Fruit fly (Drosophila melanogaster) whole organism, embryonic: ENCODE data around the gene CG32066.

Experiments
- CG10147 ChIP-seq: fragments of 200-800 bp; sonication (Bioruptor generic); optimal IDR thresholded peaks from 2 replicates; lab custom pipeline; 2019; ENCODE audit warnings: missing biosample characterization, mild to moderate bottlenecking, missing genetic modification characterization, moderate library complexity
- CG1024 ChIP-seq: fragments of 200-800 bp; sonication (Bioruptor generic); IDR thresholded peaks from 2 replicates; pipeline ENCODE4 v1.3.6; 2022; ENCODE audit warnings: missing biosample characterization, missing genetic modification characterization
- CG11093 ChIP-seq: fragments of 200-800 bp; sonication (Bioruptor generic); IDR thresholded peaks from 3 replicates; pipeline ENCODE4 v1.3.6; 2022; ENCODE audit warnings: missing biosample characterization, missing genetic modification characterization
- CG13287 ChIP-seq: fragments of 200-800 bp; sonication (Bioruptor generic); IDR thresholded peaks from 2 replicates; pipeline ENCODE4 v1.3.6; 2022; ENCODE audit warnings: missing biosample characterization, missing genetic modification characterization; ENCODE audit not compliant: partially characterized antibody
- CG14667 ChIP-seq: fragments of 200-800 bp; sonication (Bioruptor generic); IDR thresholded peaks from 2 replicates; pipeline ENCODE4 v1.3.6; 2022; ENCODE audit warnings: missing biosample characterization, missing genetic modification characterization
- CG15011 ChIP-seq: fragments of 200-800 bp; sonication (Bioruptor generic); optimal IDR thresholded peaks from 3 replicates; lab custom pipeline; 2018; ENCODE audit warnings: missing biosample characterization, mild to moderate bottlenecking, missing genetic modification characterization
- CG15601 ChIP-seq: fragments of 200-800 bp; sonication (Bioruptor generic); optimal IDR thresholded peaks from 3 replicates; lab custom pipeline; 2019; ENCODE audit warnings: missing biosample characterization, mild to moderate bottlenecking, missing genetic modification characterization, moderate library complexity
- CG16779 ChIP-seq: fragments of 200-800 bp; sonication (Bioruptor generic); IDR thresholded peaks from 2 replicates; pipeline ENCODE4 v1.3.6; 2022; ENCODE audit warnings: missing biosample characterization, missing genetic modification characterization
- CG17612 ChIP-seq: fragments of 200-800 bp; sonication (Bioruptor generic); IDR thresholded peaks from 2 replicates; pipeline ENCODE4 v1.3.6; 2022; ENCODE audit warnings: missing biosample characterization, missing genetic modification characterization
- CG17912 ChIP-seq: fragments of 200-800 bp; sonication (Bioruptor generic); optimal IDR thresholded peaks from 2 replicates; lab custom pipeline; 2018; ENCODE audit warnings: missing biosample characterization, mild to moderate bottlenecking, missing genetic modification characterization
- CG18599 ChIP-seq: fragments of 200-800 bp; sonication (Bioruptor generic); optimal IDR thresholded peaks from 3 replicates; lab custom pipeline; 2017; ENCODE audit warnings: missing biosample characterization, missing genetic modification characterization, mild to moderate bottlenecking, moderate library complexity, missing genetic modification reagents
- CG2875 ChIP-seq: fragments of 200-800 bp; sonication (Bioruptor generic); optimal IDR thresholded peaks from 2 replicates; lab custom pipeline; 2017; ENCODE audit warnings: missing biosample characterization, mild to moderate bottlenecking, missing genetic modification characterization, missing genetic modification reagents
- CG31441 ChIP-seq: fragments of 200-800 bp; sonication (Bioruptor generic); IDR thresholded peaks from 2 replicates; pipeline ENCODE4 v1.3.6; 2022; ENCODE audit warnings: missing biosample characterization, missing genetic modification characterization
- CG34224 ChIP-seq: fragments of 200-800 bp; sonication (Bioruptor generic); IDR thresholded peaks from 3 replicates; pipeline ENCODE4 v1.3.6; 2022; ENCODE audit warnings: missing biosample characterization, missing genetic modification characterization; ENCODE audit not compliant: partially characterized antibody
- CG4730 ChIP-seq: fragments of 200-800 bp; sonication (Bioruptor generic); IDR thresholded peaks from 2 replicates; pipeline ENCODE4 v1.3.6; 2022; ENCODE audit warnings: missing biosample characterization, missing genetic modification characterization
- CG4854 ChIP-seq: fragments of 200-800 bp; sonication (Bioruptor generic); optimal IDR thresholded peaks from 2 replicates; lab custom pipeline; 2016; ENCODE audit warnings: missing biosample characterization, missing genetic modification characterization, inconsistent platforms
- CG6272 ChIP-seq: fragments of 200-800 bp; sonication (Bioruptor generic); IDR thresholded peaks from 2 replicates; pipeline ENCODE4 v1.3.6; 2022; ENCODE audit warnings: missing biosample characterization, missing genetic modification characterization
- CG7839 ChIP-seq: fragments of 200-800 bp; sonication (Bioruptor generic); optimal IDR thresholded peaks from 3 replicates; lab custom pipeline; 2018; ENCODE audit warnings: missing biosample characterization, mild to moderate bottlenecking, missing genetic modification characterization, moderate library complexity
- CG9609 ChIP-seq: fragments of 200-800 bp; sonication (Bioruptor generic); optimal IDR thresholded peaks from 3 replicates; lab custom pipeline; 2016; ENCODE audit warnings: missing biosample characterization, missing genetic modification characterization
- CG9817 ChIP-seq: fragments of 200-800 bp; sonication (Bioruptor generic); optimal IDR thresholded peaks from 2 replicates; lab custom pipeline; 2018; ENCODE audit warnings: missing biosample characterization, mild to moderate bottlenecking, missing genetic modification characterization, moderate library complexity
- CkIIα-i1 ChIP-seq: fragments of 200-800 bp; sonication (Bioruptor generic); IDR thresholded peaks from 2 replicates; pipeline ENCODE4 v1.3.6; 2022; ENCODE audit warnings: missing biosample characterization, missing genetic modification characterization
- Elba2 ChIP-seq: fragments of 200-800 bp; sonication (Bioruptor generic); optimal IDR thresholded peaks from 3 replicates; lab custom pipeline; 2016; ENCODE audit warnings: missing biosample characterization, missing genetic modification characterization
- Ets97D ChIP-seq: fragments of 200-800 bp; sonication (Bioruptor generic); optimal IDR thresholded peaks from 3 replicates; lab custom pipeline; 2016; ENCODE audit warnings: missing biosample characterization, missing genetic modification characterization
- Gsc ChIP-seq: fragments of 200-800 bp; sonication (Bioruptor generic); IDR thresholded peaks from 2 replicates; pipeline ENCODE4 v1.3.6; 2022; ENCODE audit warnings: missing biosample characterization, missing genetic modification characterization
- H2.0 ChIP-seq: fragments of 200-800 bp; sonication (Bioruptor generic); IDR thresholded peaks from 2 replicates; pipeline ENCODE4 v1.3.6; 2022; ENCODE audit warnings: missing biosample characterization, missing genetic modification characterization
- Hr78 ChIP-seq, 2 experiments: fragments of 200-800 bp in 1 of 2; fragments of >200 bp in 1 of 2; sonication (Bioruptor generic) in 1 of 2; optimal IDR thresholded peaks; 2 replicates each; lab custom pipeline; 2017 to 2019; ENCODE audit warnings: missing biosample characterization in 2 of 2, missing genetic modification characterization in 2 of 2, mild to moderate bottlenecking in 1 of 2, moderate library complexity in 1 of 2
- Lpt ChIP-seq: fragments of >200 bp; optimal IDR thresholded peaks from 2 replicates; lab custom pipeline; 2018; ENCODE audit warnings: missing biosample characterization, missing genetic modification characterization
- NFAT ChIP-seq: fragments of 200-800 bp; sonication (Bioruptor generic); IDR thresholded peaks from 2 replicates; pipeline ENCODE4 v1.3.6; 2022; ENCODE audit warnings: missing biosample characterization, missing genetic modification characterization
- Neu2 ChIP-seq: fragments of 200-800 bp; sonication (Bioruptor generic); optimal IDR thresholded peaks from 3 replicates; lab custom pipeline; 2016; ENCODE audit warnings: missing biosample characterization, missing genetic modification characterization, borderline replicate concordance
- Optix ChIP-seq: fragments of 200-800 bp; sonication (Bioruptor generic); IDR thresholded peaks from 3 replicates; pipeline ENCODE4 v1.3.6; 2022; ENCODE audit warnings: missing biosample characterization, missing genetic modification characterization
- Poxn ChIP-seq: fragments of 200-800 bp; sonication (Bioruptor generic); IDR thresholded peaks from 2 replicates; pipeline ENCODE4 v1.3.6; 2022; ENCODE audit warnings: missing biosample characterization, missing genetic modification characterization
- Usf ChIP-seq: fragments of 200-800 bp; sonication (Bioruptor generic); optimal IDR thresholded peaks from 2 replicates; lab custom pipeline; 2017; ENCODE audit warnings: missing genotype, missing biosample characterization, missing genetic modification characterization
- al ChIP-seq: fragments of 200-800 bp; sonication (Bioruptor generic); IDR thresholded peaks from 2 replicates; pipeline ENCODE4 v1.3.6; 2022; ENCODE audit warnings: missing biosample characterization, missing genetic modification characterization
- az2 ChIP-seq: fragments of 200-800 bp; sonication (Bioruptor generic); optimal IDR thresholded peaks from 3 replicates; lab custom pipeline; 2016; ENCODE audit warnings: missing biosample characterization, missing genetic modification characterization
- btn ChIP-seq: fragments of 200-800 bp; sonication (Bioruptor generic); optimal IDR thresholded peaks from 2 replicates; lab custom pipeline; 2016; ENCODE audit warnings: missing biosample characterization, missing genetic modification characterization
- caup ChIP-seq: fragments of 200-800 bp; sonication (Bioruptor generic); optimal IDR thresholded peaks from 3 replicates; lab custom pipeline; 2017; ENCODE audit warnings: missing biosample characterization, mild to moderate bottlenecking, missing genetic modification characterization, moderate library complexity; ENCODE audit not compliant: severe bottlenecking
- chif ChIP-seq, 2 experiments: fragments of 200-800 bp; sonication (Bioruptor generic); optimal IDR thresholded peaks; 3 replicates each; lab custom pipeline; 2016; ENCODE audit warnings: missing biosample characterization in 2 of 2, missing genetic modification characterization in 2 of 2
- dan ChIP-seq: fragments of 200-800 bp; sonication (Bioruptor generic); IDR thresholded peaks from 2 replicates; pipeline ENCODE4 v1.3.6; 2022; ENCODE audit warnings: missing biosample characterization, missing genetic modification characterization
- jing ChIP-seq: fragments of 200-800 bp; sonication (Bioruptor generic); optimal IDR thresholded peaks from 2 replicates; lab custom pipeline; 2018; ENCODE audit warnings: missing biosample characterization, mild to moderate bottlenecking, missing genetic modification characterization
- kay ChIP-seq: fragments of 200-800 bp; sonication (Bioruptor generic); optimal IDR thresholded peaks from 2 replicates; lab custom pipeline; 2016; ENCODE audit warnings: missing biosample characterization, missing genetic modification characterization
- ken ChIP-seq: fragments of 200-800 bp; sonication (Bioruptor generic); IDR thresholded peaks from 3 replicates; pipeline ENCODE4 v1.3.6; 2022; ENCODE audit warnings: missing biosample characterization, missing genetic modification characterization
- lab ChIP-seq: fragments of 200-800 bp; sonication (Bioruptor generic); optimal IDR thresholded peaks from 3 replicates; lab custom pipeline; 2017; ENCODE audit warnings: missing biosample characterization, missing genetic modification characterization, mild to moderate bottlenecking, moderate library complexity, missing genetic modification reagents
- mirr ChIP-seq: fragments of 200-800 bp; sonication (Bioruptor generic); optimal IDR thresholded peaks from 3 replicates; lab custom pipeline; 2018; ENCODE audit warnings: missing biosample characterization, mild to moderate bottlenecking, missing genetic modification characterization
- mld ChIP-seq: fragments of 200-800 bp; sonication (Bioruptor generic); IDR thresholded peaks from 3 replicates; pipeline ENCODE4 v1.3.6; 2022; ENCODE audit warnings: missing biosample characterization, missing genetic modification characterization; ENCODE audit not compliant: partially characterized antibody
- seq ChIP-seq: fragments of 200-800 bp; sonication (Bioruptor generic); IDR thresholded peaks from 2 replicates; pipeline ENCODE4 v1.3.6; 2022; ENCODE audit warnings: missing biosample characterization, missing genetic modification characterization
- tap ChIP-seq: fragments of 200-800 bp; optimal IDR thresholded peaks from 3 replicates; lab custom pipeline; 2019; ENCODE audit warnings: missing biosample characterization, mild to moderate bottlenecking, missing genetic modification characterization, moderate library complexity
- tna ChIP-seq: fragments of 200-800 bp; sonication (Bioruptor generic); IDR thresholded peaks from 2 replicates; pipeline ENCODE4 v1.3.6; 2022; ENCODE audit warnings: missing biosample characterization, missing genetic modification characterization; ENCODE audit not compliant: partially characterized antibody
- trem ChIP-seq: fragments of 200-800 bp; optimal IDR thresholded peaks from 3 replicates; lab custom pipeline; 2019; ENCODE audit warnings: missing biosample characterization, mild to moderate bottlenecking, missing genetic modification characterization, moderate library complexity
- wdn ChIP-seq: fragments of 200-800 bp; sonication (Bioruptor generic); IDR thresholded peaks from 2 replicates; pipeline ENCODE4 v1.3.6; 2022; ENCODE audit warnings: missing biosample characterization, missing genetic modification characterization
- zfh2 ChIP-seq: fragments of 200-800 bp; sonication (Bioruptor generic); optimal IDR thresholded peaks from 2 replicates; lab custom pipeline; 2016; ENCODE audit warnings: missing biosample characterization, missing genetic modification characterization

The CG32066 gene

dm6 chr3L:10678545-10679067 is 17.8 kb upstream of the CG32066 start (continued):
- TF ChIP-seq Elba2 (GFP tag; lab: Kevin White, UChicago), result peak; percentile 35
- peak; percentile 87 for TF ChIP-seq H2.0 (GFP tag; lab: Robert Waterston, UW)
- TF ChIP-seq mirr (GFP tag; lab: Kevin White, UChicago), result peak; percentile 83
- no peak; the same call in 1 of the 2 replicates for TF ChIP-seq dan (GFP tag; lab: Robert Waterston, UW)
- peak; percentile 86 for TF ChIP-seq Poxn
- peak; percentile 87 for TF ChIP-seq ken
- TF ChIP-seq al (GFP tag; lab: Robert Waterston, UW), result peak; percentile 91
- TF ChIP-seq CG17912 (GFP tag; lab: Kevin White, UChicago), result peak; percentile 65
- peak; percentile 88 for TF ChIP-seq CG4854 (GFP tag; lab: Kevin White, UChicago)
- peak; percentile 90 for TF ChIP-seq zfh2 (GFP tag; lab: Kevin White, UChicago)
- peak; percentile 81 for TF ChIP-seq NFAT
- TF ChIP-seq CG17612, result peak; percentile 86
- no peak for TF ChIP-seq Lpt (GFP tag; lab: Kevin White, UChicago)
- peak; percentile 66 for TF ChIP-seq btn (GFP tag; lab: Kevin White, UChicago)
- peak; percentile 80 for TF ChIP-seq Usf
- peak; percentile 40 for TF ChIP-seq Neu2
- TF ChIP-seq tap (tag; lab: Kevin White, UChicago), result peak; percentile 93
- peak; percentile 84 for TF ChIP-seq trem (tag; lab: Kevin White, UChicago)
- TF ChIP-seq CG34224 (GFP tag; lab: Robert Waterston, UW), result peak; percentile 34; the same call in 1 of the 3 replicates
- no peak for TF ChIP-seq Optix (GFP tag; lab: Robert Waterston, UW)
- TF ChIP-seq lab, result peak; percentile 96
- TF ChIP-seq CG7839 (tag; lab: Kevin White, UChicago), result peak; percentile 98
- peak in 1 of 2 experiments; percentile 91 for TF ChIP-seq Hr78 (GFP tag; optimal IDR thresholded peaks at IDR 0.05; lab: Kevin White, UChicago)
- peak; percentile 92 for TF ChIP-seq CG15601 (tag; lab: Kevin White, UChicago)
- peak; percentile 95 for TF ChIP-seq CG9817 (tag; lab: Kevin White, UChicago)
- peak; percentile 90 for TF ChIP-seq az2 (GFP tag; lab: Kevin White, UChicago)
- peak; percentile 92 for TF ChIP-seq CG11093
- peak; percentile 77 for TF ChIP-seq jing (GFP tag; lab: Kevin White, UChicago)
- peak; percentile 82 for TF ChIP-seq kay (GFP tag; lab: Kevin White, UChicago)
- 0 out of 2 replicates have a peak, but pooled peaks have one; percentile 43 for TF ChIP-seq CkIIα-i1 (GFP tag; lab: Robert Waterston, UW)
- TF ChIP-seq tna (GFP tag; lab: Robert Waterston, UW), result no peak
- TF ChIP-seq Ets97D (GFP tag; lab: Kevin White, UChicago), result peak; percentile 68
- peak; percentile 91 for TF ChIP-seq wdn
- TF ChIP-seq CG31441, result peak; percentile 90
- peak; percentile 55; the same call in 1 of the 2 replicates for TF ChIP-seq CG16779 (GFP tag; lab: Robert Waterston, UW)
- no peak for TF ChIP-seq mld
- TF ChIP-seq seq (GFP tag; lab: Robert Waterston, UW), result peak; percentile 96
- peak; percentile 87 for TF ChIP-seq CG10147
- peak; percentile 94 for TF ChIP-seq caup
- no peak for TF ChIP-seq CG13287 (GFP tag; lab: Robert Waterston, UW)
- peak; percentile 90 for TF ChIP-seq CG4730 (GFP tag; lab: Robert Waterston, UW)
- TF ChIP-seq CG15011 (GFP tag; lab: Kevin White, UChicago), result peak; percentile 94
- peak; percentile 91 for TF ChIP-seq CG14667 (GFP tag; lab: Robert Waterston, UW)
- peak; percentile 97 for TF ChIP-seq CG18599
- TF ChIP-seq CG2875 (GFP tag; lab: Kevin White, UChicago), result peak; percentile 95
- peak; percentile 76 for TF ChIP-seq CG6272 (GFP tag; lab: Robert Waterston, UW)
- peak; percentile 84 to 91 for TF ChIP-seq chif (GFP tag; optimal IDR thresholded peaks at IDR 0.05; lab: Kevin White, UChicago)
- no peak for TF ChIP-seq Gsc (GFP tag; lab: Robert Waterston, UW)
- peak; percentile 69; the same call in 1 of the 2 replicates for TF ChIP-seq CG1024 (GFP tag; lab: Robert Waterston, UW)
- TF ChIP-seq CG9609, result peak; percentile 85
